Fruit fly (Drosophila melanogaster): ENCODE measurements around the gene ValRS-m.

ValRS-m gene

dm6 chr3L:8997686-8998239, 33.2 kb upstream of the ValRS-m start, which contains the start of the genes smg and CG5087 (continued):
- TF ChIP-seq Mes4 (GFP tag; optimal IDR thresholded peaks at IDR 0.05) (peak; percentile 23), CG3163 (GFP tag; optimal IDR thresholded peaks at IDR 0.05) (peak; percentile 55), tup (GFP tag; optimal IDR thresholded peaks at IDR 0.05) (no peak), ro (GFP tag; IDR thresholded peaks at IDR 0.05) (no peak), grau (tag; optimal IDR thresholded peaks at IDR 0.05) (peak; percentile 23), CG1233 (GFP tag; optimal IDR thresholded peaks at IDR 0.05) (no peak), CG6175 (GFP tag; IDR thresholded peaks at IDR 0.05) (no peak), CG2116 (GFP tag; optimal IDR thresholded peaks at IDR 0.05) (peak; percentile 97), chm (GFP tag; IDR thresholded peaks at IDR 0.05) (0 out of 2 replicates have a peak, but pooled peaks have one; percentile 24), CG11695 (GFP tag; IDR thresholded peaks at IDR 0.05) (no peak), Hey (tag; optimal IDR thresholded peaks at IDR 0.05) (no peak), CG42726 (GFP tag; IDR thresholded peaks at IDR 0.05; ENCODE audit: partially characterized antibody) (peak; percentile 85; the same call in 1 of the 2 replicates), Mad (GFP tag; optimal IDR thresholded peaks at IDR 0.05) (peak; percentile 27), Dp (GFP tag; optimal IDR thresholded peaks at IDR 0.05) (peak; percentile 56), D19A (tag; optimal IDR thresholded peaks at IDR 0.05) (peak; percentile 6), C15 (GFP tag; IDR thresholded peaks at IDR 0.05) (no peak), CG12104 (GFP tag; optimal IDR thresholded peaks at IDR 0.05) (peak; percentile 35), dati (GFP tag; IDR thresholded peaks at IDR 0.05) (no peak), gcm2 (GFP tag; optimal IDR thresholded peaks at IDR 0.05) (no peak), CG4707 (GFP tag; optimal IDR thresholded peaks at IDR 0.05) (no peak), CG13123 (GFP tag; optimal IDR thresholded peaks at IDR 0.05) (peak; percentile 1), tgo (GFP tag; IDR thresholded peaks at IDR 0.05) (no peak), lab (GFP tag; optimal IDR thresholded peaks at IDR 0.05) (no peak), CG8388 (GFP tag; optimal IDR thresholded peaks at IDR 0.05) (no peak), Hsf (GFP tag; optimal IDR thresholded peaks at IDR 0.05) (peak; percentile 19), CG6765 (GFP tag; optimal IDR thresholded peaks at IDR 0.05) (no peak), zfh2 (GFP tag; optimal IDR thresholded peaks at IDR 0.05) (peak; percentile 55), CG1603 (tag; optimal IDR thresholded peaks at IDR 0.05) (peak; percentile 94), CG17568 (GFP tag; optimal IDR thresholded peaks at IDR 0.05) (no peak), CG16815 (GFP tag; optimal IDR thresholded peaks at IDR 0.05) (no peak), Nf-YA (GFP tag; IDR thresholded peaks at IDR 0.05) (no peak), trem (tag; optimal IDR thresholded peaks at IDR 0.05) (peak; percentile 86), CG5245 (GFP tag; optimal IDR thresholded peaks at IDR 0.05) (no peak), fd102C (GFP tag; optimal IDR thresholded peaks at IDR 0.05) (no peak), gce (GFP tag; IDR thresholded peaks at IDR 0.05) (no peak; the same call in 2 of the 3 replicates), ranshi (GFP tag; IDR thresholded peaks at IDR 0.05) (0 out of 2 replicates have a peak, but pooled peaks have one; percentile 27), NK7.1 (GFP tag; optimal IDR thresholded peaks at IDR 0.05) (no peak), stc (GFP tag; IDR thresholded peaks at IDR 0.05) (no peak), sqz (GFP tag; optimal IDR thresholded peaks at IDR 0.05) (no peak), ERR (GFP tag; optimal IDR thresholded peaks at IDR 0.05) (peak; percentile 51), gfzf (GFP tag; optimal IDR thresholded peaks at IDR 0.05) (peak; percentile 100), CG10654 (GFP tag; optimal IDR thresholded peaks at IDR 0.05) (peak; percentile 16), dm (GFP tag; optimal IDR thresholded peaks at IDR 0.05) (peak; percentile 57), CG12155 (GFP tag; optimal IDR thresholded peaks at IDR 0.05) (peak; percentile 44), org-1 (GFP tag; optimal IDR thresholded peaks at IDR 0.05) (no peak), gsb-n (tag; optimal IDR thresholded peaks at IDR 0.05) (peak; percentile 39), ara (GFP tag; IDR thresholded peaks at IDR 0.05) (no peak), Dfd (GFP tag; optimal IDR thresholded peaks at IDR 0.05) (no peak), Myb (GFP tag; optimal IDR thresholded peaks at IDR 0.05) (peak; percentile 49), Vsx1 (GFP tag; optimal IDR thresholded peaks at IDR 0.05) (peak; percentile 64), Hr39 (optimal IDR thresholded peaks at IDR 0.05) (no peak), Fer1 (GFP tag; optimal IDR thresholded peaks at IDR 0.05) (peak; percentile 16)

Measured in whole organism, embryonic.